Worm (Caenorhabditis elegans): ENCODE data around the gene K10D11.7.

- TF ChIP-seq zag-1 (tag; optimal IDR thresholded peaks at IDR 0.05), result no peak
- TF ChIP-seq hif-1 (tag; optimal IDR thresholded peaks at IDR 0.05), result no peak
- TF ChIP-seq pqm-1 (tag; optimal IDR thresholded peaks at IDR 0.05), result peak; percentile 3
- peak; percentile 42 for TF ChIP-seq nhr-28 (tag; optimal IDR thresholded peaks at IDR 0.05)
- no peak for TF ChIP-seq F44E2.7 (GFP tag; IDR thresholded peaks at IDR 0.05)
- TF ChIP-seq mdl-1 (tag; optimal IDR thresholded peaks at IDR 0.05), result no peak
- TF ChIP-seq fos-1 (tag; optimal IDR thresholded peaks at IDR 0.05), result no peak
- no peak for TF ChIP-seq nhr-11 (tag; optimal IDR thresholded peaks at IDR 0.05)
- TF ChIP-seq ctbp-1 (GFP tag; IDR thresholded peaks at IDR 0.05), result no peak
- TF ChIP-seq snpc-4 (tag; optimal IDR thresholded peaks at IDR 0.05), result no peak
- no peak for TF ChIP-seq pha-4 (GFP tag; IDR thresholded peaks at IDR 0.05)
- no peak for TF ChIP-seq pha-4 (tag; optimal IDR thresholded peaks at IDR 0.05)
- no peak for TF ChIP-seq mxl-2 (GFP tag; conservative IDR thresholded peaks at IDR 0.05)
These were observed 17.3 kb downstream of the K10D11.7 start, which contains the start of gene K10D11.2 for ce11 chrIV:12978307-12979036.
